Fruit fly (Drosophila melanogaster): Measurements from ENCODE around the gene mod.

Gene mod

dm6 chr3R:32043778-32044177 is 8.1 kb upstream of the mod start:
- TF ChIP-seq CG8159 (tag; optimal IDR thresholded peaks at IDR 0.05) (no peak), CG32121 (GFP tag; IDR thresholded peaks at IDR 0.05) (no peak), CG8301 (tag; optimal IDR thresholded peaks at IDR 0.05) (no peak)

dm6 chr3R:32046658-32047057 is 5.2 kb upstream of the mod start:
- TF ChIP-seq EcR (GFP tag; optimal IDR thresholded peaks at IDR 0.05) (no peak), rn (GFP tag; IDR thresholded peaks at IDR 0.05) (no peak), CG34367 (tag; optimal IDR thresholded peaks at IDR 0.05) (no peak), CG8159 (tag; optimal IDR thresholded peaks at IDR 0.05) (no peak), CG32121 (GFP tag; IDR thresholded peaks at IDR 0.05) (no peak), CG8301 (tag; optimal IDR thresholded peaks at IDR 0.05) (no peak), CG9948 (tag; optimal IDR thresholded peaks at IDR 0.05) (no peak), Ets98B (GFP tag; IDR thresholded peaks at IDR 0.05) (no peak), Snoo (tag; optimal IDR thresholded peaks at IDR 0.05) (no peak), CG13204 (GFP tag; optimal IDR thresholded peaks at IDR 0.05) (no peak), Pif1A (GFP tag; optimal IDR thresholded peaks at IDR 0.05) (no peak), CG4496 (GFP tag; IDR thresholded peaks at IDR 0.05) (no peak), CG14655 (GFP tag; optimal IDR thresholded peaks at IDR 0.05) (no peak), D1 (tag; optimal IDR thresholded peaks at IDR 0.05) (no peak), Pif1B (GFP tag; optimal IDR thresholded peaks at IDR 0.05) (no peak)

dm6 chr3R:32050685-32051084 is 1.2 kb upstream of the mod start:
- TF ChIP-seq EcR (GFP tag; optimal IDR thresholded peaks at IDR 0.05) (no peak), Pif1B (GFP tag; optimal IDR thresholded peaks at IDR 0.05) (no peak), Snoo (tag; optimal IDR thresholded peaks at IDR 0.05) (no peak), CG10348 (GFP tag; IDR thresholded peaks at IDR 0.05) (no peak), fd96Ca (GFP tag; IDR thresholded peaks at IDR 0.05) (no peak), CG8301 (tag; optimal IDR thresholded peaks at IDR 0.05) (no peak)

dm6 chr3R:32052504-32052815 is 600 bp downstream of the mod start:
- TF ChIP-seq CG13204 (GFP tag; optimal IDR thresholded peaks at IDR 0.05) (no peak), D1 (tag; optimal IDR thresholded peaks at IDR 0.05) (no peak), CG32121 (GFP tag; IDR thresholded peaks at IDR 0.05) (no peak), Ets98B (GFP tag; IDR thresholded peaks at IDR 0.05) (no peak)

- TF ChIP-seq rn (GFP tag; IDR thresholded peaks at IDR 0.05) (no peak), CG17806 (tag; optimal IDR thresholded peaks at IDR 0.05) (no peak), CG34367 (tag; optimal IDR thresholded peaks at IDR 0.05) (no peak)
Observed at dm6 chr3R:32060214-32060613, 8.4 kb downstream of the mod start.

dm6 chr3R:32068110-32068685 is 16.3 kb downstream of the mod start, which contains the start of gene Map205:
Map205 (minus strand) TSS chr3R:32068441.
- TF ChIP-seq CG14655 (GFP tag; optimal IDR thresholded peaks at IDR 0.05) (no peak), gl (tag; optimal IDR thresholded peaks at IDR 0.05) (no peak), rn (GFP tag; IDR thresholded peaks at IDR 0.05) (no peak), D1 (tag; optimal IDR thresholded peaks at IDR 0.05) (no peak), Snoo (tag; optimal IDR thresholded peaks at IDR 0.05) (peak; percentile 3), CG17806 (tag; optimal IDR thresholded peaks at IDR 0.05) (no peak), CG15710 (tag; optimal IDR thresholded peaks at IDR 0.05) (peak; percentile 4), CG10348 (GFP tag; IDR thresholded peaks at IDR 0.05) (no peak), CG34367 (tag; optimal IDR thresholded peaks at IDR 0.05) (no peak), Ets98B (GFP tag; IDR thresholded peaks at IDR 0.05) (no peak), CG4496 (GFP tag; IDR thresholded peaks at IDR 0.05) (no peak), EcR (GFP tag; optimal IDR thresholded peaks at IDR 0.05) (peak; percentile 19), Pif1B (GFP tag; optimal IDR thresholded peaks at IDR 0.05) (peak; percentile 60), CG9948 (tag; optimal IDR thresholded peaks at IDR 0.05) (no peak), CG13204 (GFP tag; optimal IDR thresholded peaks at IDR 0.05) (no peak), fd96Ca (GFP tag; IDR thresholded peaks at IDR 0.05) (no peak), CG32121 (GFP tag; IDR thresholded peaks at IDR 0.05) (no peak), Pif1A (GFP tag; optimal IDR thresholded peaks at IDR 0.05) (peak; percentile 47), CG12605 (GFP tag; IDR thresholded peaks at IDR 0.05) (no peak)

All from whole organism, pupa.